Fruit fly (Drosophila melanogaster) whole organism: ENCODE measurements around the gene CG13041.

Experiments
- pan ChIP-seq: fragments of >200 bp; optimal IDR thresholded peaks from 2 replicates; lab custom pipeline; 2017
- psq ChIP-seq: fragments of >200 bp; optimal IDR thresholded peaks from 2 replicates; lab custom pipeline; 2017
- usp ChIP-seq: fragments of >200 bp; optimal IDR thresholded peaks from 2 replicates; lab custom pipeline; 2017; ENCODE audit warnings: missing biosample characterization, missing genetic modification characterization, mixed read lengths

dm6 chr3L:16313985-16314384, 5.3 kb downstream of the CG13041 start, which contains the start of gene CG13062:
- TF ChIP-seq usp (GFP tag; lab: Kevin White, UChicago) (no peak), pan (lab: Kevin White, UChicago) (no peak), psq (lab: Kevin White, UChicago) (no peak)
